Fruit fly (Drosophila melanogaster) whole organism, embryonic: ENCODE results near the gene Obp28a.
A peak's percentile ranks its signal among the peaks of the same experiment; 100 is the strongest.

Source experiments
- Bgb ChIP-seq: fragments of 200-800 bp; sonication (Bioruptor generic); IDR thresholded peaks from 2 replicates; pipeline ENCODE4 v1.3.6; 2022; ENCODE audit warnings: missing biosample characterization, missing genetic modification characterization; ENCODE audit not compliant: partially characterized antibody
- CG10543 ChIP-seq: fragments of 200-800 bp; sonication (Bioruptor generic); optimal IDR thresholded peaks from 3 replicates; lab custom pipeline; 2017; ENCODE audit warnings: missing biosample characterization, mild to moderate bottlenecking, missing genetic modification characterization, moderate library complexity
- CG11398 ChIP-seq: fragments of 200-800 bp; sonication (Bioruptor generic); optimal IDR thresholded peaks from 2 replicates; lab custom pipeline; 2016; ENCODE audit warnings: missing biosample characterization, missing genetic modification characterization
- CG11504 ChIP-seq: fragments of 200-800 bp; sonication (Bioruptor generic); optimal IDR thresholded peaks from 3 replicates; lab custom pipeline; 2019; ENCODE audit warnings: missing biosample characterization, mild to moderate bottlenecking, missing genetic modification characterization, moderate library complexity
- CG11560 ChIP-seq: fragments of 200-800 bp; sonication (Bioruptor generic); IDR thresholded peaks from 3 replicates; pipeline ENCODE4 v1.3.6; 2022; ENCODE audit warnings: missing biosample characterization, missing genetic modification characterization
- CG11695 ChIP-seq: fragments of 200-800 bp; sonication (Bioruptor generic); IDR thresholded peaks from 3 replicates; pipeline ENCODE4 v1.3.6; 2022; ENCODE audit warnings: missing biosample characterization, missing genetic modification characterization
- CG12769 ChIP-seq: fragments of 200-800 bp; sonication (Bioruptor generic); optimal IDR thresholded peaks from 2 replicates; lab custom pipeline; 2019; ENCODE audit warnings: missing biosample characterization, mild to moderate bottlenecking, missing genetic modification characterization, moderate library complexity
- CG13424 ChIP-seq: fragments of 200-800 bp; sonication (Bioruptor generic); optimal IDR thresholded peaks from 2 replicates; lab custom pipeline; 2019; ENCODE audit warnings: missing biosample characterization, mild to moderate bottlenecking, missing genetic modification characterization, moderate library complexity
- CG1647 ChIP-seq: fragments of 200-800 bp; sonication (Bioruptor generic); optimal IDR thresholded peaks from 3 replicates; lab custom pipeline; 2016; ENCODE audit warnings: missing biosample characterization, missing genetic modification characterization
- CG17612 ChIP-seq: fragments of 200-800 bp; sonication (Bioruptor generic); IDR thresholded peaks from 2 replicates; pipeline ENCODE4 v1.3.6; 2022; ENCODE audit warnings: missing biosample characterization, missing genetic modification characterization
- CG17829 ChIP-seq: fragments of 200-800 bp; optimal IDR thresholded peaks from 2 replicates; lab custom pipeline; 2019; ENCODE audit warnings: missing biosample characterization, mild to moderate bottlenecking, missing genetic modification characterization, moderate library complexity
- CG17912 ChIP-seq: fragments of 200-800 bp; sonication (Bioruptor generic); optimal IDR thresholded peaks from 2 replicates; lab custom pipeline; 2018; ENCODE audit warnings: missing biosample characterization, mild to moderate bottlenecking, missing genetic modification characterization
- CG2889 ChIP-seq: fragments of 200-800 bp; sonication (Bioruptor generic); IDR thresholded peaks from 3 replicates; pipeline ENCODE4 v1.3.6; 2022; ENCODE audit warnings: missing biosample characterization, missing genetic modification characterization
- CG42726 ChIP-seq: fragments of 200-800 bp; sonication (Bioruptor generic); IDR thresholded peaks from 2 replicates; pipeline ENCODE4 v1.3.6; 2022; ENCODE audit warnings: missing biosample characterization, missing genetic modification characterization; ENCODE audit not compliant: partially characterized antibody
- CG4282 ChIP-seq: fragments of 200-800 bp; sonication (Bioruptor generic); optimal IDR thresholded peaks from 2 replicates; lab custom pipeline; 2016; ENCODE audit warnings: missing biosample characterization, missing genetic modification characterization
- CG6272 ChIP-seq: fragments of 200-800 bp; sonication (Bioruptor generic); IDR thresholded peaks from 2 replicates; pipeline ENCODE4 v1.3.6; 2022; ENCODE audit warnings: missing biosample characterization, missing genetic modification characterization
- CG6683 ChIP-seq: fragments of 200-800 bp; sonication (Bioruptor generic); optimal IDR thresholded peaks from 2 replicates; lab custom pipeline; 2017; ENCODE audit warnings: missing biosample characterization, mild to moderate bottlenecking, missing genetic modification characterization, missing genetic modification reagents
- CG6791 ChIP-seq: fragments of 200-800 bp; sonication (Bioruptor generic); IDR thresholded peaks from 3 replicates; pipeline ENCODE4 v1.3.6; 2022; ENCODE audit warnings: missing biosample characterization, missing genetic modification characterization; ENCODE audit not compliant: partially characterized antibody
- CG8359 ChIP-seq: fragments of 200-800 bp; sonication (Bioruptor generic); optimal IDR thresholded peaks from 2 replicates; lab custom pipeline; 2017; ENCODE audit warnings: missing biosample characterization, mild to moderate bottlenecking, missing genetic modification characterization, borderline replicate concordance
- CG9215 ChIP-seq: fragments of 200-800 bp; sonication (Bioruptor generic); IDR thresholded peaks from 2 replicates; pipeline ENCODE4 v1.3.6; 2022; ENCODE audit warnings: missing biosample characterization, missing genetic modification characterization
- CG9817 ChIP-seq: fragments of 200-800 bp; sonication (Bioruptor generic); optimal IDR thresholded peaks from 2 replicates; lab custom pipeline; 2018; ENCODE audit warnings: missing biosample characterization, mild to moderate bottlenecking, missing genetic modification characterization, moderate library complexity
- CHES-1-like ChIP-seq: fragments of 200-800 bp; sonication (Bioruptor generic); optimal IDR thresholded peaks from 2 replicates; lab custom pipeline; 2016; ENCODE audit warnings: missing biosample characterization, missing genetic modification characterization
- Dfd ChIP-seq, 2 experiments: fragments of >200 bp; optimal IDR thresholded peaks; 2 replicates each; lab custom pipeline; 2017; ENCODE audit warnings: missing biosample characterization in 2 of 2, missing genetic modification characterization in 2 of 2
- Dip3 ChIP-seq: fragments of 200-800 bp; sonication (Bioruptor generic); optimal IDR thresholded peaks from 3 replicates; lab custom pipeline; 2016; ENCODE audit warnings: missing biosample characterization, missing genetic modification characterization
- Doc2 ChIP-seq: fragments of 200-800 bp; sonication (Bioruptor generic); IDR thresholded peaks from 2 replicates; pipeline ENCODE4 v1.3.6; 2022; ENCODE audit warnings: missing biosample characterization, missing genetic modification characterization
- Ets97D ChIP-seq: fragments of 200-800 bp; sonication (Bioruptor generic); optimal IDR thresholded peaks from 3 replicates; lab custom pipeline; 2016; ENCODE audit warnings: missing biosample characterization, missing genetic modification characterization
- Fer2 ChIP-seq: fragments of 200-800 bp; sonication (Bioruptor generic); optimal IDR thresholded peaks from 2 replicates; lab custom pipeline; 2018; ENCODE audit warnings: missing biosample characterization, mild to moderate bottlenecking, missing genetic modification characterization, moderate library complexity
- HmgD ChIP-seq: fragments of 200-800 bp; sonication (Bioruptor generic); optimal IDR thresholded peaks from 3 replicates; lab custom pipeline; 2016; ENCODE audit warnings: missing biosample characterization, missing genetic modification characterization
- MTF-1 ChIP-seq: fragments of 200-800 bp; sonication (Bioruptor generic); optimal IDR thresholded peaks from 2 replicates; lab custom pipeline; 2018; ENCODE audit warnings: missing biosample characterization, mild to moderate bottlenecking, missing genetic modification characterization, borderline replicate concordance
- Mes4 ChIP-seq: fragments of 200-800 bp; sonication (Bioruptor generic); optimal IDR thresholded peaks from 2 replicates; lab custom pipeline; 2016; ENCODE audit warnings: missing biosample characterization, missing genetic modification characterization
- Mrtf ChIP-seq: fragments of 200-800 bp; sonication (Bioruptor generic); IDR thresholded peaks from 3 replicates; pipeline ENCODE4 v1.3.6; 2022; ENCODE audit warnings: missing biosample characterization, missing genetic modification characterization
- Spps ChIP-seq: fragments of 200-800 bp; sonication (Bioruptor generic); optimal IDR thresholded peaks from 2 replicates; lab custom pipeline; 2018; ENCODE audit warnings: missing biosample characterization, mild to moderate bottlenecking, missing genetic modification characterization
- Sry-δ ChIP-seq: fragments of 200-800 bp; sonication (Bioruptor generic); optimal IDR thresholded peaks from 2 replicates; lab custom pipeline; 2016; ENCODE audit warnings: missing biosample characterization, missing genetic modification characterization
- Taf1 ChIP-seq: fragments of 200-800 bp; sonication (Bioruptor generic); IDR thresholded peaks from 2 replicates; pipeline ENCODE4 v1.3.6; 2022; ENCODE audit warnings: missing biosample characterization, missing genetic modification characterization
- ap ChIP-seq: fragments of 200-800 bp; sonication (Bioruptor generic); IDR thresholded peaks from 2 replicates; pipeline ENCODE4 v1.3.6; 2022; ENCODE audit warnings: missing biosample characterization, missing genetic modification characterization
- bab2 ChIP-seq: fragments of 200-800 bp; sonication (Bioruptor generic); optimal IDR thresholded peaks from 2 replicates; lab custom pipeline; 2016; ENCODE audit warnings: missing biosample characterization, missing genetic modification characterization
- bigmax ChIP-seq: fragments of 200-800 bp; sonication (Bioruptor generic); optimal IDR thresholded peaks from 2 replicates; lab custom pipeline; 2018; ENCODE audit warnings: missing biosample characterization, mild to moderate bottlenecking, missing genetic modification characterization
- esg ChIP-seq: fragments of 200-800 bp; sonication (Bioruptor generic); conservative IDR thresholded peaks from 2 replicates; pipeline ENCODE4 v1.3.6; 2022; ENCODE audit warnings: missing biosample characterization, missing genetic modification characterization
- gcm ChIP-seq: fragments of 200-800 bp; sonication (Bioruptor generic); optimal IDR thresholded peaks from 2 replicates; lab custom pipeline; 2019; ENCODE audit warnings: missing biosample characterization, mild to moderate bottlenecking, missing genetic modification characterization, moderate library complexity
- hb ChIP-seq: fragments of 200-800 bp; sonication (Bioruptor generic); IDR thresholded peaks from 3 replicates; pipeline ENCODE4 v1.3.6; 2022; ENCODE audit warnings: missing biosample characterization, missing genetic modification characterization; ENCODE audit not compliant: partially characterized antibody
- ken ChIP-seq: fragments of 200-800 bp; sonication (Bioruptor generic); IDR thresholded peaks from 3 replicates; pipeline ENCODE4 v1.3.6; 2022; ENCODE audit warnings: missing biosample characterization, missing genetic modification characterization
- nmo ChIP-seq: fragments of 200-800 bp; sonication (Bioruptor generic); optimal IDR thresholded peaks from 2 replicates; lab custom pipeline; 2018; ENCODE audit warnings: missing biosample characterization, mild to moderate bottlenecking, missing genetic modification characterization, moderate library complexity
- onecut ChIP-seq: fragments of 200-800 bp; sonication (Bioruptor generic); IDR thresholded peaks from 2 replicates; pipeline ENCODE4 v1.3.6; 2022; ENCODE audit warnings: missing biosample characterization, missing genetic modification characterization
- pnt ChIP-seq: fragments of 200-800 bp; sonication (Bioruptor generic); optimal IDR thresholded peaks from 3 replicates; lab custom pipeline; 2016; ENCODE audit warnings: missing biosample characterization, missing genetic modification characterization
- row ChIP-seq: fragments of 200-800 bp; sonication (Bioruptor generic); IDR thresholded peaks from 3 replicates; pipeline ENCODE4 v1.3.6; 2022; ENCODE audit warnings: missing biosample characterization, missing genetic modification characterization
- sd ChIP-seq: fragments of 200-800 bp; sonication (Bioruptor generic); optimal IDR thresholded peaks from 3 replicates; lab custom pipeline; 2018; ENCODE audit warnings: missing biosample characterization, mild to moderate bottlenecking, missing genetic modification characterization, moderate library complexity
- sens ChIP-seq: fragments of 200-800 bp; sonication (Bioruptor generic); peaks from one replicate; lab custom pipeline; 2016; ENCODE audit warnings: missing biosample characterization, missing genetic modification characterization
- shn ChIP-seq: fragments of 200-800 bp; sonication (Bioruptor generic); optimal IDR thresholded peaks from 3 replicates; lab custom pipeline; 2016; ENCODE audit warnings: missing biosample characterization, missing genetic modification characterization
- trh ChIP-seq: fragments of 200-800 bp; sonication (Bioruptor generic); optimal IDR thresholded peaks from 2 replicates; lab custom pipeline; 2016; ENCODE audit warnings: missing biosample characterization, missing genetic modification characterization
- wor ChIP-seq: fragments of 200-800 bp; sonication (Bioruptor generic); IDR thresholded peaks from 2 replicates; pipeline ENCODE4 v1.3.6; 2022; ENCODE audit warnings: missing biosample characterization, missing genetic modification characterization

Obp28a gene

DNA sequence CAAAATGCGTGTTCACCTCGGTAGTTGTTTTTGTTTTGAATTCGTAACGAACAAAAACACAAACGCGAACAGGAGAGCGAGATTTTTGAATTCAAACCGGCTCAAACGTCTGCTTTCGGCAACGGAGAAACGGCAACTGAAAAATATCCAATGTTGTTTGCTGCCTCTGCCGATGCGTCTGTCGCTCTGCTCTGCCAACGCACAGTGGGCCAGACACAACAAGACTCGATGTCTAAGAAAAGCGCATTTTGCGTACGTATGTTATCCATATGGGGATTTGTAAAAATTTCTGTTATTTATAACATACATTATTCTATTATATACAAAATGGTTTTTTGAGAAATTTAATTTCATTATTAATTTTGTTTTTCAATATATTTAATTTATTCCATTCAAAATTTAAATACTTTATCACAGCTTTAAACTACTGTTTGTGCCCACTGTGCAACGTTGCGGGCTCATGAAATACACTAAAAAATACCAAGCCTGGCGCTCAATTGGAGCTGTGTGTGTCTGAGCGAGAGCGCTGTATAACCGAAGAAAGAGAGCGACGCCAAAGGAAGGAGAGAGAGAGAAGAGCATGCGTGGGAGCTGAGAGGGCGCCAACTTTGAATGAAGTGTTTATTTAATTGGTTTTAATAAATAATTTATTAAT lies 33.4 kb upstream of the Obp28a start (continued):
- TF ChIP-seq gcm (GFP tag; lab: Kevin White, UChicago) (peak; percentile 99), Bgb (GFP tag; lab: Robert Waterston, UW) (no peak), CG1647 (peak; percentile 83), CG42726 (GFP tag; lab: Robert Waterston, UW) (peak; percentile 72), wor (peak; percentile 96), CG9215 (GFP tag; lab: Robert Waterston, UW) (peak; percentile 97), Fer2 (tag; lab: Kevin White, UChicago) (peak; percentile 98), CG17912 (GFP tag; lab: Kevin White, UChicago) (peak; percentile 90), Taf1 (GFP tag; lab: Robert Waterston, UW) (peak; percentile 92), CG11398 (GFP tag; lab: Kevin White, UChicago) (no peak), Spps (tag; lab: Kevin White, UChicago) (peak; percentile 98), Dfd (GFP tag; optimal IDR thresholded peaks at IDR 0.05; lab: Kevin White, UChicago) (no peak), sens (peak; percentile 98), Mes4 (GFP tag; lab: Kevin White, UChicago) (peak; percentile 78), sd (tag; lab: Kevin White, UChicago) (peak; percentile 94), CHES-1-like (peak; percentile 77), trh (GFP tag; lab: Kevin White, UChicago) (peak; percentile 95), CG9817 (tag; lab: Kevin White, UChicago) (peak; percentile 98), Sry-δ (GFP tag; lab: Kevin White, UChicago) (peak; percentile 31), nmo (GFP tag; lab: Kevin White, UChicago) (peak; percentile 99), MTF-1 (GFP tag; lab: Kevin White, UChicago) (peak; percentile 91), CG13424 (peak; percentile 99), CG8359 (GFP tag; lab: Kevin White, UChicago) (peak; percentile 95), Ets97D (GFP tag; lab: Kevin White, UChicago) (peak; percentile 68), onecut (GFP tag; lab: Robert Waterston, UW) (peak; percentile 94), CG17829 (tag; lab: Kevin White, UChicago) (peak; percentile 99), Doc2 (GFP tag; lab: Robert Waterston, UW) (peak; percentile 83), CG6791 (peak; percentile 47; the same call in 1 of the 3 replicates), CG4282 (GFP tag; lab: Kevin White, UChicago) (peak; percentile 85), CG11695 (GFP tag; lab: Robert Waterston, UW) (peak; percentile 98), pnt (GFP tag; lab: Kevin White, UChicago) (peak; percentile 74), CG6272 (GFP tag; lab: Robert Waterston, UW) (peak; percentile 95), HmgD (GFP tag; lab: Kevin White, UChicago) (peak; percentile 38), bab2 (GFP tag; lab: Kevin White, UChicago) (peak; percentile 71), bigmax (GFP tag; lab: Kevin White, UChicago) (peak; percentile 63), CG11560 (tag; lab: Robert Waterston, UW) (peak; percentile 90), CG17612 (GFP tag; lab: Robert Waterston, UW) (peak; percentile 93), esg (GFP tag; lab: Robert Waterston, UW) (peak; percentile 96), CG12769 (peak; percentile 82), CG11504 (tag; lab: Kevin White, UChicago) (peak; percentile 98), Mrtf (peak; percentile 97), row (GFP tag; lab: Robert Waterston, UW) (peak; percentile 99), Dip3 (GFP tag; lab: Kevin White, UChicago) (peak; percentile 65), ap (GFP tag; lab: Robert Waterston, UW) (peak; percentile 94), hb (peak; percentile 75), ken (peak; percentile 91), CG6683 (GFP tag; lab: Kevin White, UChicago) (peak; percentile 97), shn (GFP tag; lab: Kevin White, UChicago) (peak; percentile 76), CG2889 (GFP tag; lab: Robert Waterston, UW) (peak; percentile 93), CG10543 (peak; percentile 99)
